Worm (Caenorhabditis elegans): Measurements from ENCODE around the gene csn-4.

ce11 chrIV:1124741-1125140 is 37.9 kb upstream of the csn-4 start, which contains the start of gene perm-4:
- TF ChIP-seq hmbx-1 (tag; optimal IDR thresholded peaks at IDR 0.05) (no peak), pes-1 (GFP tag; IDR thresholded peaks at IDR 0.05) (no peak), ceh-36 (tag; optimal IDR thresholded peaks at IDR 0.05) (no peak), ama-1 (optimal IDR thresholded peaks at IDR 0.05) (no peak), scrt-1 (GFP tag; IDR thresholded peaks at IDR 0.05) (no peak), hnd-1 (tag; optimal IDR thresholded peaks at IDR 0.05) (no peak), tbx-11 (GFP tag; IDR thresholded peaks at IDR 0.05) (no peak), aly-1 (tag; optimal IDR thresholded peaks at IDR 0.05) (no peak), B0310.2 (tag; optimal IDR thresholded peaks at IDR 0.05) (no peak), tbx-37 (GFP tag; conservative IDR thresholded peaks at IDR 0.05) (no peak), sea-1 (GFP tag; conservative IDR thresholded peaks at IDR 0.05) (no peak), F13C5.2 (tag; optimal IDR thresholded peaks at IDR 0.05) (no peak), flt-1 (GFP tag; IDR thresholded peaks at IDR 0.05) (no peak)
